Fruit fly (Drosophila melanogaster): Measurements from ENCODE around the gene Vps36.

Gene Vps36

dm6 chr3L:13480241-13480627 lies 32.7 kb downstream of the Vps36 start:
- TF ChIP-seq Smox (GFP tag; optimal IDR thresholded peaks at IDR 0.05), result no peak
- peak; percentile 38 for TF ChIP-seq esn (GFP tag; optimal IDR thresholded peaks at IDR 0.05)
- peak; percentile 13; the same call in 1 of the 2 replicates for TF ChIP-seq CG15336 (GFP tag; IDR thresholded peaks at IDR 0.05)
- peak in 1 of 2 experiments; percentile 38 for TF ChIP-seq ss (GFP tag; optimal IDR thresholded peaks at IDR 0.05)

dm6 chr3L:13479609-13480240 lies 33.2 kb downstream of the Vps36 start:
- TF ChIP-seq topi (GFP tag; optimal IDR thresholded peaks at IDR 0.05) (peak; percentile 75), spab (GFP tag; optimal IDR thresholded peaks at IDR 0.05) (peak; percentile 15), Ets21C (GFP tag; optimal IDR thresholded peaks at IDR 0.05) (peak; percentile 58), CG3919 (GFP tag; optimal IDR thresholded peaks at IDR 0.05) (peak; percentile 56), Hr4 (GFP tag; optimal IDR thresholded peaks at IDR 0.05) (peak; percentile 65), Hr38 (GFP tag; optimal IDR thresholded peaks at IDR 0.05) (no peak), acj6 (GFP tag; optimal IDR thresholded peaks at IDR 0.05) (peak; percentile 61), CG6854 (GFP tag; optimal IDR thresholded peaks at IDR 0.05) (no peak), CG31627 (GFP tag; optimal IDR thresholded peaks at IDR 0.05) (peak; percentile 65), Hr39 (GFP tag; optimal IDR thresholded peaks at IDR 0.05) (peak; percentile 61), dsx (GFP tag; optimal IDR thresholded peaks at IDR 0.05; ENCODE audit: poor library complexity, severe bottlenecking) (no peak), fkh (GFP tag; optimal IDR thresholded peaks at IDR 0.05) (no peak), CG8632 (GFP tag; optimal IDR thresholded peaks at IDR 0.05) (peak; percentile 45), CG4318 (GFP tag; optimal IDR thresholded peaks at IDR 0.05) (peak; percentile 50), fd59A (GFP tag; optimal IDR thresholded peaks at IDR 0.05) (peak; percentile 8), salr (GFP tag; optimal IDR thresholded peaks at IDR 0.05) (peak in 1 of 2 experiments; percentile 41), lz (GFP tag; optimal IDR thresholded peaks at IDR 0.05) (peak; percentile 58), net (GFP tag; optimal IDR thresholded peaks at IDR 0.05) (peak; percentile 47), svp (GFP tag) (peak; percentile 75), achi (GFP tag; optimal IDR thresholded peaks at IDR 0.05) (peak; percentile 41), Gug (GFP tag; IDR thresholded peaks at IDR 0.05) (peak; percentile 26; the same call in 1 of the 2 replicates), CG6276 (GFP tag; optimal IDR thresholded peaks at IDR 0.05) (peak; percentile 68), CG11294 (GFP tag; IDR thresholded peaks at IDR 0.05) (no peak; the same call in 1 of the 2 replicates), Eip93F (GFP tag; optimal IDR thresholded peaks at IDR 0.05) (no peak), Eip78C (GFP tag) (peak; percentile 87), CG6163 (GFP tag; IDR thresholded peaks at IDR 0.05) (no peak), OdsH (GFP tag; optimal IDR thresholded peaks at IDR 0.05) (peak; percentile 66), CG11902 (GFP tag; optimal IDR thresholded peaks at IDR 0.05) (peak; percentile 9), eg (GFP tag; IDR thresholded peaks at IDR 0.05) (peak; percentile 15; the same call in 1 of the 3 replicates), CG6808 (GFP tag; optimal IDR thresholded peaks at IDR 0.05) (peak; percentile 53), CG9139 (GFP tag; optimal IDR thresholded peaks at IDR 0.05) (no peak), CG32006 (GFP tag; optimal IDR thresholded peaks at IDR 0.05) (peak; percentile 65), Blimp-1 (GFP tag; optimal IDR thresholded peaks at IDR 0.05) (no peak), CG6792 (GFP tag; optimal IDR thresholded peaks at IDR 0.05) (peak; percentile 33), CG34406 (GFP tag; optimal IDR thresholded peaks at IDR 0.05) (peak; percentile 50), Met (GFP tag; optimal IDR thresholded peaks at IDR 0.05) (peak; percentile 46), CG10669 (GFP tag; optimal IDR thresholded peaks at IDR 0.05) (peak; percentile 56), CG3032 (tag; optimal IDR thresholded peaks at IDR 0.05) (peak; percentile 25), Ets96B (tag; optimal IDR thresholded peaks at IDR 0.05) (peak; percentile 14), cyc (GFP tag; optimal IDR thresholded peaks at IDR 0.05) (peak; percentile 63), CG8119 (GFP tag; IDR thresholded peaks at IDR 0.05) (peak; percentile 48; the same call in 1 of the 3 replicates), esn (GFP tag; optimal IDR thresholded peaks at IDR 0.05) (peak; percentile 78), Sox14 (GFP tag; optimal IDR thresholded peaks at IDR 0.05) (peak; percentile 36), CG10631 (GFP tag; optimal IDR thresholded peaks at IDR 0.05) (peak; percentile 54), CG7368 (GFP tag; optimal IDR thresholded peaks at IDR 0.05) (no peak), Lpt (GFP tag; optimal IDR thresholded peaks at IDR 0.05) (peak; percentile 40)
